Fruit fly (Drosophila melanogaster): ENCODE data around the gene if.

- TF ChIP-seq h (GFP tag; optimal IDR thresholded peaks at IDR 0.05) (no peak), sage (GFP tag; optimal IDR thresholded peaks at IDR 0.05) (no peak), pan (optimal IDR thresholded peaks at IDR 0.05) (no peak), Myc (optimal IDR thresholded peaks at IDR 0.05) (no peak), Hr78 (GFP tag; optimal IDR thresholded peaks at IDR 0.05) (no peak)
Measured at dm6 chrX:16724544-16724943, 58.7 kb downstream of the if start.

Measured in whole organism, wandering third instar larva.